Worm (Caenorhabditis elegans) whole organism, young adult: ENCODE data around the gene srv-14.
A peak's percentile ranks its signal among the peaks of the same experiment; 100 is the strongest.

Experiments
- F22D6.2 ChIP-seq: sonication (generic microtip); optimal IDR thresholded peaks from 2 replicates; lab custom pipeline; 2016; ENCODE audit warnings: mild to moderate bottlenecking, missing genetic modification characterization, missing compliant biosample characterization
- F33H1.4 ChIP-seq: fragments of 200-800 bp; sonication (Bioruptor generic); IDR thresholded peaks from 2 replicates; pipeline ENCODE4 v1.3.6; 2022; ENCODE audit warnings: missing genetic modification reagents, missing genetic modification characterization, missing compliant biosample characterization
- F57A8.1 ChIP-seq: fragments of 200-800 bp; sonication (Bioruptor generic); optimal IDR thresholded peaks from 2 replicates; lab custom pipeline; 2018; ENCODE audit warnings: mild to moderate bottlenecking, missing genetic modification characterization, moderate library complexity, missing compliant biosample characterization
- K11D2.4 ChIP-seq: fragments of 200-800 bp; sonication (Bioruptor generic); IDR thresholded peaks from 2 replicates; pipeline ENCODE4 v1.3.6; 2022; ENCODE audit warnings: missing genetic modification reagents, missing genetic modification characterization, missing compliant biosample characterization
- T07F8.4 ChIP-seq: sonication (generic microtip); optimal IDR thresholded peaks from 2 replicates; lab custom pipeline; 2016; ENCODE audit warnings: mild to moderate bottlenecking, missing genetic modification characterization, moderate library complexity, missing compliant biosample characterization
- T26A5.8 ChIP-seq: sonication (generic microtip); optimal IDR thresholded peaks from 2 replicates; lab custom pipeline; 2016; ENCODE audit warnings: missing genetic modification characterization, missing compliant biosample characterization
- Y53G8AR.9 ChIP-seq: fragments of 200-800 bp; sonication (Bioruptor generic); conservative IDR thresholded peaks from 2 replicates; pipeline ENCODE4 v1.3.6; 2022; ENCODE audit warnings: missing genetic modification reagents, missing genetic modification characterization, missing compliant biosample characterization
- Y79H2A.3 ChIP-seq: fragments of 200-800 bp; sonication (Bioruptor generic); conservative IDR thresholded peaks from 2 replicates; pipeline ENCODE4 v1.3.6; 2022; ENCODE audit warnings: missing genetic modification reagents, missing genetic modification characterization, missing compliant biosample characterization
- ama-1 ChIP-seq, 3 experiments: fragments of 150-350 bp in 1 of 3; sonication (generic microtip) in 2 of 3; optimal IDR thresholded peaks; 2 replicates each; lab custom pipeline; 2014 to 2018; ENCODE audit warnings: missing biosample characterization in 2 of 3, missing genetic modification characterization in 2 of 3, missing genetic modification reagents in 2 of 3
- aptf-3 ChIP-seq: fragments of 200-800 bp; sonication (Bioruptor generic); IDR thresholded peaks from 2 replicates; pipeline ENCODE4 v1.3.6; 2022; ENCODE audit warnings: missing genetic modification characterization, missing compliant biosample characterization
- athp-1 ChIP-seq: sonication (generic microtip); optimal IDR thresholded peaks from 2 replicates; lab custom pipeline; 2017; ENCODE audit warnings: mild to moderate bottlenecking, missing genetic modification characterization, missing compliant biosample characterization
- ceh-100 ChIP-seq: fragments of 200-800 bp; sonication (Bioruptor generic); IDR thresholded peaks from 2 replicates; pipeline ENCODE4 v1.3.6; 2022; ENCODE audit warnings: missing genetic modification reagents, missing genetic modification characterization, missing compliant biosample characterization
- ceh-79 ChIP-seq: sonication (generic microtip); optimal IDR thresholded peaks from 2 replicates; lab custom pipeline; 2017; ENCODE audit warnings: mild to moderate bottlenecking, missing genetic modification characterization, missing compliant biosample characterization
- dpff-1 ChIP-seq: sonication (generic microtip); optimal IDR thresholded peaks from 2 replicates; lab custom pipeline; 2017; ENCODE audit warnings: mild to moderate bottlenecking, missing genetic modification characterization, missing compliant biosample characterization
- dpl-1 ChIP-seq: fragments of 150-350 bp; optimal IDR thresholded peaks from 2 replicates; lab custom pipeline; 2014; ENCODE audit warnings: missing biosample characterization, missing genetic modification reagents, missing genetic modification characterization
- efl-1 ChIP-seq: fragments of 150-350 bp; optimal IDR thresholded peaks from 2 replicates; lab custom pipeline; 2014; ENCODE audit warnings: missing biosample characterization, missing genetic modification reagents, missing genetic modification characterization
- ekl-4 ChIP-seq: fragments of 200-800 bp; sonication (Bioruptor generic); IDR thresholded peaks from 2 replicates; pipeline ENCODE4 v1.3.6; 2022; ENCODE audit warnings: missing genetic modification reagents, missing genetic modification characterization, missing compliant biosample characterization
- fkh-3 ChIP-seq: sonication (generic microtip); optimal IDR thresholded peaks from 2 replicates; lab custom pipeline; 2016; ENCODE audit warnings: mild to moderate bottlenecking, missing genetic modification characterization, missing compliant biosample characterization
- him-1 ChIP-seq: sonication (generic microtip); optimal IDR thresholded peaks from 2 replicates; lab custom pipeline; 2016; ENCODE audit warnings: missing genotype, missing genetic modification reagents, missing genetic modification characterization, missing compliant biosample characterization
- hmg-20 ChIP-seq: fragments of 200-800 bp; sonication (Bioruptor generic); IDR thresholded peaks from 2 replicates; pipeline ENCODE4 v1.3.6; 2022; ENCODE audit warnings: missing genetic modification reagents, missing genetic modification characterization, missing compliant biosample characterization
- lag-1 ChIP-seq: fragments of 200-800 bp; sonication (Bioruptor generic); IDR thresholded peaks from 2 replicates; pipeline ENCODE4 v1.3.6; 2022; ENCODE audit warnings: missing genetic modification reagents, missing genetic modification characterization, missing compliant biosample characterization
- lsl-1 ChIP-seq: fragments of 200-800 bp; sonication (Bioruptor generic); optimal IDR thresholded peaks from 2 replicates; lab custom pipeline; 2018; ENCODE audit warnings: mild to moderate bottlenecking, missing genetic modification characterization, moderate library complexity, missing compliant biosample characterization
- madf-10 ChIP-seq: sonication (generic microtip); optimal IDR thresholded peaks from 2 replicates; lab custom pipeline; 2016; ENCODE audit warnings: mild to moderate bottlenecking, missing genetic modification characterization, missing compliant biosample characterization
- madf-3 ChIP-seq: fragments of 200-800 bp; sonication (Bioruptor generic); IDR thresholded peaks from 2 replicates; pipeline ENCODE4 v1.3.6; 2022; ENCODE audit warnings: missing genetic modification reagents, missing genetic modification characterization, missing compliant biosample characterization
- madf-6 ChIP-seq: fragments of 200-800 bp; sonication (Bioruptor generic); IDR thresholded peaks from 2 replicates; pipeline ENCODE4 v1.3.6; 2022; ENCODE audit warnings: missing genetic modification reagents, missing genetic modification characterization, missing compliant biosample characterization
- nfya-1 ChIP-seq: sonication (generic microtip); optimal IDR thresholded peaks from 2 replicates; lab custom pipeline; 2017; ENCODE audit warnings: antibody characterized with exemption, missing compliant biosample characterization, missing genetic modification characterization, borderline replicate concordance; ENCODE audit not compliant: insufficient read depth
- nhr-179 ChIP-seq: sonication (generic microtip); optimal IDR thresholded peaks from 2 replicates; lab custom pipeline; 2016; ENCODE audit warnings: mild to moderate bottlenecking, missing genetic modification characterization, missing compliant biosample characterization
- nhr-27 ChIP-seq: fragments of 200-800 bp; sonication (Bioruptor generic); optimal IDR thresholded peaks from 2 replicates; lab custom pipeline; 2018; ENCODE audit warnings: mild to moderate bottlenecking, missing genetic modification characterization, moderate library complexity, missing compliant biosample characterization
- nhr-90 ChIP-seq: sonication (generic microtip); optimal IDR thresholded peaks from 2 replicates; lab custom pipeline; 2016; ENCODE audit warnings: missing genotype, mild to moderate bottlenecking, missing genetic modification characterization, missing compliant biosample characterization
- rec-8 ChIP-seq, 2 experiments: sonication (generic microtip); optimal IDR thresholded peaks; 2 replicates each; lab custom pipeline; 2016; ENCODE audit warnings: mild to moderate bottlenecking in 2 of 2, missing genetic modification characterization in 2 of 2, missing genetic modification reagents in 2 of 2, missing genotype in 2 of 2, missing biosample characterization in 1 of 2, missing compliant biosample characterization in 1 of 2, moderate library complexity in 1 of 2
- snpc-3.4 ChIP-seq: sonication (generic microtip); optimal IDR thresholded peaks from 2 replicates; lab custom pipeline; 2017; ENCODE audit warnings: missing genetic modification characterization, mild to moderate bottlenecking, missing compliant biosample characterization, antibody characterized with exemption, moderate library complexity, missing genotype, missing genetic modification reagents
- snpc-4 ChIP-seq, 5 experiments: fragments of 150-350 bp in 1 of 5; sonication (generic microtip) in 4 of 5; optimal IDR thresholded peaks; 2 replicates each; lab custom pipeline; 2014 to 2018; ENCODE audit warnings: missing genetic modification characterization in 5 of 5, missing biosample characterization in 3 of 5, antibody characterized with exemption in 2 of 5, mild to moderate bottlenecking in 2 of 5, missing compliant biosample characterization in 2 of 5, missing genotype in 2 of 5, moderate library complexity in 2 of 5, missing genetic modification reagents in 1 of 5
- somi-1 ChIP-seq: fragments of 200-800 bp; sonication (Bioruptor generic); optimal IDR thresholded peaks from 2 replicates; lab custom pipeline; 2018; ENCODE audit warnings: mild to moderate bottlenecking, missing genetic modification characterization, missing compliant biosample characterization
- tbp1 ChIP-seq: fragments of 200-800 bp; sonication (Bioruptor generic); optimal IDR thresholded peaks from 2 replicates; lab custom pipeline; 2018; ENCODE audit warnings: mild to moderate bottlenecking, missing genetic modification characterization, missing compliant biosample characterization
- tlf-1 ChIP-seq: fragments of 200-800 bp; sonication (Bioruptor generic); optimal IDR thresholded peaks from 2 replicates; lab custom pipeline; 2018; ENCODE audit warnings: mild to moderate bottlenecking, missing genetic modification characterization, missing compliant biosample characterization
- zfh-2 ChIP-seq: fragments of 200-800 bp; sonication (Bioruptor generic); conservative IDR thresholded peaks from 2 replicates; pipeline ENCODE4 v1.3.6; 2022; ENCODE audit warnings: missing genetic modification reagents, missing genetic modification characterization, missing compliant biosample characterization
- zim-3 ChIP-seq: sonication (generic microtip); optimal IDR thresholded peaks from 2 replicates; lab custom pipeline; 2017; ENCODE audit warnings: mild to moderate bottlenecking, missing genetic modification characterization, moderate library complexity, missing compliant biosample characterization
- ztf-18 ChIP-seq: sonication (generic microtip); optimal IDR thresholded peaks from 2 replicates; lab custom pipeline; 2016; ENCODE audit warnings: missing genotype, mild to moderate bottlenecking, missing genetic modification characterization, missing compliant biosample characterization
- ztf-26 ChIP-seq: sonication (generic microtip); optimal IDR thresholded peaks from 2 replicates; lab custom pipeline; 2017; ENCODE audit warnings: missing genetic modification characterization, missing compliant biosample characterization

srv-14 gene

ce11 chrIV:15931176-15931575 is 37.1 kb upstream of the srv-14 start (continued):
- TF ChIP-seq F22D6.2 (no peak), zfh-2 (GFP tag; lab: Robert Waterston, UW) (no peak), nhr-179 (tag; lab: Kevin White, UChicago) (no peak), Y53G8AR.9 (GFP tag; lab: Robert Waterston, UW) (0 out of 2 replicates have a peak, but pooled peaks have one; percentile 49), ama-1 (optimal IDR thresholded peaks at IDR 0.05; lab: Kevin White, UChicago) (no peak), ama-1 (GFP tag; optimal IDR thresholded peaks at IDR 0.05; lab: Kevin White, UChicago) (peak in 1 of 2 experiments; percentile 66), madf-3 (GFP tag; lab: Robert Waterston, UW) (no peak), fkh-3 (tag; lab: Kevin White, UChicago) (no peak), tlf-1 (GFP tag; lab: Kevin White, UChicago) (peak; percentile 56), ceh-79 (tag; lab: Kevin White, UChicago) (no peak), nfya-1 (tag; lab: Kevin White, UChicago) (no peak), hmg-20 (GFP tag; lab: Robert Waterston, UW) (no peak), T07F8.4 (tag; lab: Kevin White, UChicago) (no peak), dpl-1 (GFP tag; lab: Kevin White, UChicago) (no peak), somi-1 (GFP tag; lab: Kevin White, UChicago) (peak; percentile 14), Y79H2A.3 (GFP tag; lab: Robert Waterston, UW) (no peak), rec-8 (tag; optimal IDR thresholded peaks at IDR 0.05; lab: Kevin White, UChicago) (peak in 1 of 2 experiments; percentile 70), efl-1 (GFP tag; lab: Kevin White, UChicago) (no peak), ztf-18 (tag; lab: Kevin White, UChicago) (peak; percentile 63), madf-10 (tag; lab: Kevin White, UChicago) (no peak), zim-3 (tag; lab: Kevin White, UChicago) (peak; percentile 78), snpc-3.4 (tag; lab: Kevin White, UChicago) (peak; percentile 69), T26A5.8 (tag; lab: Kevin White, UChicago) (no peak), ztf-26 (peak; percentile 63), nhr-90 (tag; lab: Kevin White, UChicago) (peak; percentile 54), dpff-1 (tag; lab: Kevin White, UChicago) (no peak), madf-6 (GFP tag; lab: Robert Waterston, UW) (peak; percentile 39; the same call in 1 of the 2 replicates), him-1 (peak; percentile 46), ceh-100 (GFP tag; lab: Robert Waterston, UW) (no peak), lag-1 (GFP tag; lab: Robert Waterston, UW) (no peak), snpc-4 (GFP tag; optimal IDR thresholded peaks at IDR 0.05; lab: Kevin White, UChicago) (peak; percentile 80), snpc-4 (tag; optimal IDR thresholded peaks at IDR 0.05; lab: Kevin White, UChicago) (peak in 3 of 4 experiments; percentile 94 to 97 (median 95)), K11D2.4 (GFP tag; lab: Robert Waterston, UW) (peak; percentile 40; the same call in 1 of the 2 replicates), nhr-27 (tag; lab: Kevin White, UChicago) (no peak), tbp1 (GFP tag; lab: Kevin White, UChicago) (peak; percentile 91), F33H1.4 (GFP tag; lab: Robert Waterston, UW) (0 out of 2 replicates have a peak, but pooled peaks have one; percentile 12), aptf-3 (GFP tag; lab: Robert Waterston, UW) (peak; percentile 84; the same call in 1 of the 2 replicates), lsl-1 (GFP tag; lab: Kevin White, UChicago) (no peak), athp-1 (tag; lab: Kevin White, UChicago) (peak; percentile 35), ekl-4 (GFP tag; lab: Robert Waterston, UW) (0 out of 2 replicates have a peak, but pooled peaks have one; percentile 20), F57A8.1 (GFP tag; lab: Kevin White, UChicago) (no peak)
